Fruit fly (Drosophila melanogaster) whole organism, embryonic: ENCODE data around the gene CG44838.

ENCODE experiments used
- Atf3 ChIP-seq: fragments of 200-800 bp; sonication (Bioruptor generic); optimal IDR thresholded peaks from 3 replicates; lab custom pipeline; 2016; ENCODE audit warnings: missing biosample characterization, missing genetic modification characterization
- Awh ChIP-seq: fragments of 200-800 bp; sonication (Bioruptor generic); IDR thresholded peaks from 2 replicates; pipeline ENCODE4, ENCODE4 v1.3.6; 2022; ENCODE audit warnings: missing biosample characterization, missing genetic modification characterization
- Blimp-1 ChIP-seq: fragments of 200-800 bp; sonication (Bioruptor generic); optimal IDR thresholded peaks from 3 replicates; lab custom pipeline; 2018; ENCODE audit warnings: missing biosample characterization, missing genetic modification characterization, mild to moderate bottlenecking, moderate library complexity, missing genetic modification reagents
- C15 ChIP-seq: fragments of 200-800 bp; sonication (Bioruptor generic); IDR thresholded peaks from 3 replicates; pipeline ENCODE4 v1.3.6; 2022; ENCODE audit warnings: missing biosample characterization, missing genetic modification characterization
- CG10431 ChIP-seq: fragments of 200-800 bp; sonication (Bioruptor generic); optimal IDR thresholded peaks from 3 replicates; lab custom pipeline; 2018; ENCODE audit warnings: missing biosample characterization, mild to moderate bottlenecking, missing genetic modification characterization
- CG11398 ChIP-seq: fragments of 200-800 bp; sonication (Bioruptor generic); optimal IDR thresholded peaks from 2 replicates; lab custom pipeline; 2016; ENCODE audit warnings: missing biosample characterization, missing genetic modification characterization
- CG12104 ChIP-seq: fragments of 200-800 bp; sonication (Bioruptor generic); optimal IDR thresholded peaks from 3 replicates; lab custom pipeline; 2016; ENCODE audit warnings: missing biosample characterization, missing genetic modification characterization
- CG12659 ChIP-seq: fragments of 200-800 bp; sonication (Bioruptor generic); optimal IDR thresholded peaks from 3 replicates; lab custom pipeline; 2017; ENCODE audit warnings: mild to moderate bottlenecking, missing biosample characterization, missing genetic modification reagents, missing genetic modification characterization
- CG15011 ChIP-seq: fragments of 200-800 bp; sonication (Bioruptor generic); optimal IDR thresholded peaks from 3 replicates; lab custom pipeline; 2018; ENCODE audit warnings: missing biosample characterization, mild to moderate bottlenecking, missing genetic modification characterization
- CG1647 ChIP-seq: fragments of 200-800 bp; sonication (Bioruptor generic); optimal IDR thresholded peaks from 3 replicates; lab custom pipeline; 2016; ENCODE audit warnings: missing biosample characterization, missing genetic modification characterization
- CG17385 ChIP-seq: fragments of 200-800 bp; sonication (Bioruptor generic); optimal IDR thresholded peaks from 3 replicates; lab custom pipeline; 2018; ENCODE audit warnings: missing biosample characterization, mild to moderate bottlenecking, missing genetic modification characterization
- CG18262 ChIP-seq: fragments of 200-800 bp; optimal IDR thresholded peaks from 3 replicates; lab custom pipeline; 2019; ENCODE audit warnings: missing biosample characterization, mild to moderate bottlenecking, missing genetic modification characterization, moderate library complexity
- CG18599 ChIP-seq: fragments of 200-800 bp; sonication (Bioruptor generic); optimal IDR thresholded peaks from 3 replicates; lab custom pipeline; 2017; ENCODE audit warnings: missing biosample characterization, missing genetic modification characterization, mild to moderate bottlenecking, moderate library complexity, missing genetic modification reagents
- CG30020 ChIP-seq: fragments of 200-800 bp; optimal IDR thresholded peaks from 2 replicates; lab custom pipeline; 2019; ENCODE audit warnings: missing biosample characterization, mild to moderate bottlenecking, missing genetic modification characterization, moderate library complexity
- CG32767 ChIP-seq: fragments of 200-800 bp; sonication (Bioruptor generic); IDR thresholded peaks from 2 replicates; pipeline ENCODE4 v1.3.6; 2022; ENCODE audit warnings: missing biosample characterization, missing genetic modification characterization
- CG33557 ChIP-seq: fragments of 200-800 bp; sonication (Bioruptor generic); optimal IDR thresholded peaks from 2 replicates; lab custom pipeline; 2019; ENCODE audit warnings: missing biosample characterization, mild to moderate bottlenecking, missing genetic modification characterization, moderate library complexity
- CG3995 ChIP-seq: fragments of 200-800 bp; sonication (Bioruptor generic); optimal IDR thresholded peaks from 3 replicates; lab custom pipeline; 2016; ENCODE audit warnings: missing biosample characterization, missing genetic modification characterization
- CG43689 ChIP-seq: fragments of 200-800 bp; sonication (Bioruptor generic); IDR thresholded peaks from 2 replicates; pipeline ENCODE4 v1.3.6; 2022; ENCODE audit warnings: missing biosample characterization, missing genetic modification characterization
- CG5180 ChIP-seq: fragments of 200-800 bp; sonication (Bioruptor generic); optimal IDR thresholded peaks from 3 replicates; lab custom pipeline; 2017; ENCODE audit warnings: missing biosample characterization, missing genetic modification characterization, mild to moderate bottlenecking, moderate library complexity, missing genetic modification reagents
- CG6272 ChIP-seq: fragments of 200-800 bp; sonication (Bioruptor generic); IDR thresholded peaks from 2 replicates; pipeline ENCODE4 v1.3.6; 2022; ENCODE audit warnings: missing biosample characterization, missing genetic modification characterization
- CG6813 ChIP-seq: fragments of 200-800 bp; sonication (Bioruptor generic); optimal IDR thresholded peaks from 2 replicates; lab custom pipeline; 2017; ENCODE audit warnings: missing biosample characterization, missing genetic modification characterization, mild to moderate bottlenecking, moderate library complexity, missing genetic modification reagents
- CG7928 ChIP-seq: fragments of 200-800 bp; sonication (Bioruptor generic); optimal IDR thresholded peaks from 2 replicates; lab custom pipeline; 2017; ENCODE audit warnings: missing biosample characterization, mild to moderate bottlenecking, missing genetic modification characterization
- CG8359 ChIP-seq: fragments of 200-800 bp; sonication (Bioruptor generic); optimal IDR thresholded peaks from 2 replicates; lab custom pipeline; 2017; ENCODE audit warnings: missing biosample characterization, mild to moderate bottlenecking, missing genetic modification characterization, borderline replicate concordance
- CG9817 ChIP-seq: fragments of 200-800 bp; sonication (Bioruptor generic); optimal IDR thresholded peaks from 2 replicates; lab custom pipeline; 2018; ENCODE audit warnings: missing biosample characterization, mild to moderate bottlenecking, missing genetic modification characterization, moderate library complexity
- Fer2 ChIP-seq: fragments of 200-800 bp; sonication (Bioruptor generic); optimal IDR thresholded peaks from 2 replicates; lab custom pipeline; 2018; ENCODE audit warnings: missing biosample characterization, mild to moderate bottlenecking, missing genetic modification characterization, moderate library complexity
- HLH4C ChIP-seq: fragments of 200-800 bp; sonication (Bioruptor generic); IDR thresholded peaks from 3 replicates; pipeline ENCODE4 v1.3.6; 2022; ENCODE audit warnings: missing biosample characterization, missing genetic modification characterization; ENCODE audit not compliant: partially characterized antibody
- Jarid2 ChIP-seq: fragments of 200-800 bp; sonication (Bioruptor generic); optimal IDR thresholded peaks from 3 replicates; lab custom pipeline; 2017; ENCODE audit warnings: mild to moderate bottlenecking, missing biosample characterization, missing genetic modification reagents, missing genetic modification characterization
- MBD-R2 ChIP-seq: fragments of 200-800 bp; sonication (Bioruptor generic); IDR thresholded peaks from 2 replicates; pipeline ENCODE4 v1.3.6; 2022; ENCODE audit warnings: missing biosample characterization, missing genetic modification characterization
- NFAT ChIP-seq: fragments of 200-800 bp; sonication (Bioruptor generic); IDR thresholded peaks from 2 replicates; pipeline ENCODE4 v1.3.6; 2022; ENCODE audit warnings: missing biosample characterization, missing genetic modification characterization
- Neu2 ChIP-seq: fragments of 200-800 bp; sonication (Bioruptor generic); optimal IDR thresholded peaks from 3 replicates; lab custom pipeline; 2016; ENCODE audit warnings: missing biosample characterization, missing genetic modification characterization, borderline replicate concordance
- Poxn ChIP-seq: fragments of 200-800 bp; sonication (Bioruptor generic); IDR thresholded peaks from 2 replicates; pipeline ENCODE4 v1.3.6; 2022; ENCODE audit warnings: missing biosample characterization, missing genetic modification characterization
- Scr ChIP-seq: fragments of 200-800 bp; sonication (Bioruptor generic); IDR thresholded peaks from 2 replicates; pipeline ENCODE4 v1.3.6; 2022; ENCODE audit warnings: missing biosample characterization, missing genetic modification characterization; ENCODE audit not compliant: partially characterized antibody
- Sox100B ChIP-seq: fragments of 200-800 bp; sonication (Bioruptor generic); optimal IDR thresholded peaks from 3 replicates; lab custom pipeline; 2018; ENCODE audit warnings: missing biosample characterization, mild to moderate bottlenecking, missing genetic modification characterization
- Taf1 ChIP-seq: fragments of 200-800 bp; sonication (Bioruptor generic); IDR thresholded peaks from 2 replicates; pipeline ENCODE4 v1.3.6; 2022; ENCODE audit warnings: missing biosample characterization, missing genetic modification characterization
- bbx ChIP-seq: fragments of 200-800 bp; sonication (Bioruptor generic); IDR thresholded peaks from 2 replicates; pipeline ENCODE4 v1.3.6; 2022; ENCODE audit warnings: missing biosample characterization, missing genetic modification characterization; ENCODE audit not compliant: partially characterized antibody
- cg ChIP-seq: fragments of 200-800 bp; sonication (Bioruptor generic); optimal IDR thresholded peaks from 3 replicates; lab custom pipeline; 2019; ENCODE audit warnings: missing biosample characterization, mild to moderate bottlenecking, missing genetic modification characterization, moderate library complexity
- esg ChIP-seq: fragments of 200-800 bp; sonication (Bioruptor generic); conservative IDR thresholded peaks from 2 replicates; pipeline ENCODE4 v1.3.6; 2022; ENCODE audit warnings: missing biosample characterization, missing genetic modification characterization
- fu2 ChIP-seq: fragments of 200-800 bp; sonication (Bioruptor generic); optimal IDR thresholded peaks from 2 replicates; lab custom pipeline; 2016; ENCODE audit warnings: missing biosample characterization, missing genetic modification characterization
- ken ChIP-seq: fragments of 200-800 bp; sonication (Bioruptor generic); IDR thresholded peaks from 3 replicates; pipeline ENCODE4 v1.3.6; 2022; ENCODE audit warnings: missing biosample characterization, missing genetic modification characterization
- mam ChIP-seq: fragments of 200-800 bp; sonication (Bioruptor generic); optimal IDR thresholded peaks from 3 replicates; lab custom pipeline; 2016; ENCODE audit warnings: missing biosample characterization, missing genetic modification characterization
- nau ChIP-seq: fragments of 200-800 bp; sonication (Bioruptor generic); optimal IDR thresholded peaks from 3 replicates; lab custom pipeline; 2017; ENCODE audit warnings: missing biosample characterization, mild to moderate bottlenecking, missing genetic modification characterization, missing genetic modification reagents
- nmo ChIP-seq: fragments of 200-800 bp; sonication (Bioruptor generic); optimal IDR thresholded peaks from 2 replicates; lab custom pipeline; 2018; ENCODE audit warnings: missing biosample characterization, mild to moderate bottlenecking, missing genetic modification characterization, moderate library complexity
- onecut ChIP-seq: fragments of 200-800 bp; sonication (Bioruptor generic); IDR thresholded peaks from 2 replicates; pipeline ENCODE4 v1.3.6; 2022; ENCODE audit warnings: missing biosample characterization, missing genetic modification characterization
- pnt ChIP-seq: fragments of 200-800 bp; sonication (Bioruptor generic); optimal IDR thresholded peaks from 3 replicates; lab custom pipeline; 2016; ENCODE audit warnings: missing biosample characterization, missing genetic modification characterization
- ro ChIP-seq: fragments of 200-800 bp; sonication (Bioruptor generic); IDR thresholded peaks from 2 replicates; pipeline ENCODE4 v1.3.6; 2022; ENCODE audit warnings: missing biosample characterization, missing genetic modification characterization
- sd ChIP-seq: fragments of 200-800 bp; sonication (Bioruptor generic); optimal IDR thresholded peaks from 3 replicates; lab custom pipeline; 2018; ENCODE audit warnings: missing biosample characterization, mild to moderate bottlenecking, missing genetic modification characterization, moderate library complexity
- seq ChIP-seq: fragments of 200-800 bp; sonication (Bioruptor generic); IDR thresholded peaks from 2 replicates; pipeline ENCODE4 v1.3.6; 2022; ENCODE audit warnings: missing biosample characterization, missing genetic modification characterization
- wdn ChIP-seq: fragments of 200-800 bp; sonication (Bioruptor generic); IDR thresholded peaks from 2 replicates; pipeline ENCODE4 v1.3.6; 2022; ENCODE audit warnings: missing biosample characterization, missing genetic modification characterization
- zen ChIP-seq: fragments of 200-800 bp; sonication (Bioruptor generic); optimal IDR thresholded peaks from 3 replicates; lab custom pipeline; 2018; ENCODE audit warnings: missing biosample characterization, mild to moderate bottlenecking, missing genetic modification characterization, moderate library complexity
- zfh2 ChIP-seq: fragments of 200-800 bp; sonication (Bioruptor generic); optimal IDR thresholded peaks from 2 replicates; lab custom pipeline; 2016; ENCODE audit warnings: missing biosample characterization, missing genetic modification characterization

CG44838 gene

dm6 chr3L:9468261-9468890, 7.5 kb downstream of the CG44838 start (continued):
- TF ChIP-seq wdn (no peak), ro (GFP tag; lab: Robert Waterston, UW) (no peak), cg (GFP tag; lab: Kevin White, UChicago) (no peak), CG11398 (GFP tag; lab: Kevin White, UChicago) (no peak), onecut (GFP tag; lab: Robert Waterston, UW) (no peak), Fer2 (tag; lab: Kevin White, UChicago) (no peak), Neu2 (GFP tag; lab: Kevin White, UChicago) (no peak), fu2 (GFP tag; lab: Kevin White, UChicago) (no peak), zen (no peak), Atf3 (GFP tag; lab: Kevin White, UChicago) (no peak), MBD-R2 (no peak), Poxn (no peak), nau (no peak), CG12104 (peak; percentile 41), seq (no peak), CG9817 (tag; lab: Kevin White, UChicago) (no peak), CG10431 (GFP tag; lab: Kevin White, UChicago) (no peak), HLH4C (GFP tag; lab: Robert Waterston, UW) (no peak), Sox100B (peak; percentile 64), CG33557 (GFP tag; lab: Kevin White, UChicago) (no peak), pnt (no peak), NFAT (GFP tag; lab: Robert Waterston, UW) (no peak), CG1647 (GFP tag; lab: Kevin White, UChicago) (no peak), Scr (GFP tag; lab: Robert Waterston, UW) (no peak), CG18599 (peak; percentile 43), mam (GFP tag; lab: Kevin White, UChicago) (peak; percentile 24), esg (GFP tag; lab: Robert Waterston, UW) (no peak), nmo (GFP tag; lab: Kevin White, UChicago) (peak; percentile 38), CG12659 (peak; percentile 17), Awh (GFP tag; lab: Robert Waterston, UW) (no peak), CG15011 (peak; percentile 14), CG7928 (GFP tag; lab: Kevin White, UChicago) (no peak), ken (GFP tag; lab: Robert Waterston, UW) (no peak), CG32767 (GFP tag; lab: Robert Waterston, UW) (no peak), Blimp-1 (GFP tag; lab: Kevin White, UChicago) (peak; percentile 26), Taf1 (GFP tag; lab: Robert Waterston, UW) (no peak), CG3995 (GFP tag; lab: Kevin White, UChicago) (peak; percentile 2), C15 (GFP tag; lab: Robert Waterston, UW) (no peak), CG43689 (no peak), CG5180 (GFP tag; lab: Kevin White, UChicago) (no peak), CG8359 (no peak), bbx (GFP tag; lab: Robert Waterston, UW) (no peak), CG6272 (GFP tag; lab: Robert Waterston, UW) (no peak), CG6813 (GFP tag; lab: Kevin White, UChicago) (no peak), Jarid2 (GFP tag; lab: Kevin White, UChicago) (peak; percentile 11), CG17385 (GFP tag; lab: Kevin White, UChicago) (no peak), CG18262 (tag; lab: Kevin White, UChicago) (peak; percentile 60), sd (no peak), zfh2 (no peak), CG30020 (no peak)
